Worm (Caenorhabditis elegans) whole organism, L2 larva: ENCODE measurements around the gene R05H5.4.

Experiments
- R02D3.7 ChIP-seq: fragments of 150-350 bp; optimal IDR thresholded peaks from 2 replicates; lab custom pipeline; 2014; ENCODE audit warnings: missing biosample characterization, missing genetic modification characterization
- ZK546.5 ChIP-seq: sonication (generic microtip); optimal IDR thresholded peaks from 2 replicates; lab custom pipeline; 2017; ENCODE audit warnings: missing biosample characterization, missing genetic modification characterization
- aly-2 ChIP-seq: fragments of 150-350 bp; optimal IDR thresholded peaks from 2 replicates; lab custom pipeline; 2014; ENCODE audit warnings: missing biosample characterization, missing genetic modification characterization
- ceh-16 ChIP-seq: fragments of 150-350 bp; optimal IDR thresholded peaks from 2 replicates; lab custom pipeline; 2014; ENCODE audit warnings: missing biosample characterization, missing genetic modification characterization
- elt-1 ChIP-seq: fragments of 150-350 bp; optimal IDR thresholded peaks from 2 replicates; lab custom pipeline; 2014; ENCODE audit warnings: missing biosample characterization, missing genetic modification characterization
- lin-13 ChIP-seq: fragments of 150-350 bp; optimal IDR thresholded peaks from 2 replicates; lab custom pipeline; 2014; ENCODE audit warnings: missing biosample characterization, missing genetic modification reagents, missing genetic modification characterization
- mab-5 ChIP-seq: fragments of 150-350 bp; optimal IDR thresholded peaks from 2 replicates; lab custom pipeline; 2014; ENCODE audit warnings: missing biosample characterization, missing genetic modification characterization
- mbf-1 ChIP-seq: sonication (generic microtip); optimal IDR thresholded peaks from 2 replicates; lab custom pipeline; 2017; ENCODE audit warnings: missing biosample characterization, missing genetic modification characterization
- nhr-237 ChIP-seq: fragments of 150-350 bp; optimal IDR thresholded peaks from 2 replicates; lab custom pipeline; 2014; ENCODE audit warnings: missing biosample characterization, missing genetic modification characterization
- nhr-77 ChIP-seq: fragments of 150-350 bp; optimal IDR thresholded peaks from 2 replicates; lab custom pipeline; 2014; ENCODE audit warnings: missing biosample characterization, missing genetic modification characterization
- sem-4 ChIP-seq: fragments of 150-350 bp; optimal IDR thresholded peaks from 2 replicates; lab custom pipeline; 2014; ENCODE audit warnings: missing biosample characterization, missing genetic modification reagents, missing genetic modification characterization
- unc-62 ChIP-seq: fragments of 150-350 bp; optimal IDR thresholded peaks from 2 replicates; lab custom pipeline; 2014; ENCODE audit warnings: missing biosample characterization, missing genetic modification reagents, missing genetic modification characterization
- ztf-11 ChIP-seq: sonication (generic microtip); optimal IDR thresholded peaks from 2 replicates; lab custom pipeline; 2017; ENCODE audit warnings: missing biosample characterization, missing genetic modification characterization

DNA sequence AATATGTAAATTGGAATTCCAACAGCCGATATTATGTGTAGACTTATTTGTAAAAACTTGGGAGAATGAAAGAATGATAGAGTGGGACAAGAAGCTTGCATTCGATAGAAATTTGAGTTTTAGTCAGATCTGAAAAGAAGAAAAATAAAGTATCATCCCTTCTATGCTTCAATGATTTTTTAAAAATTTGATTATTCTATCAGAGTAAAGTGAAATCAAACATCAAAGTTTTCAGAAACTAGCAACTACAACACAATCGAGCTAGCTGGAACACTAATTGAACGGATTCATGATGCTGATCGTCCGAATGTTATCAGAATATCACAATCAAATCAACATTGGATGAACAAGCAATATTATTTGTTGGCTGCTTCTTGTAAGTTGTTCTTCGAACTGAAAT is 27.2 kb upstream of the R05H5.4 start, which contains the start of gene srh-135:
- TF ChIP-seq mbf-1 (tag; lab: Kevin White, UChicago), result no peak
- no peak for TF ChIP-seq R02D3.7
- TF ChIP-seq ceh-16, result no peak
- TF ChIP-seq aly-2 (tag; lab: Kevin White, UChicago), result no peak
- no peak for TF ChIP-seq elt-1 (tag; lab: Kevin White, UChicago)
- TF ChIP-seq sem-4 (tag; lab: Kevin White, UChicago), result no peak
- no peak for TF ChIP-seq unc-62 (GFP tag; lab: Kevin White, UChicago)
- TF ChIP-seq ZK546.5 (tag; lab: Kevin White, UChicago), result no peak
- no peak for TF ChIP-seq nhr-77 (tag; lab: Kevin White, UChicago)
- no peak for TF ChIP-seq lin-13 (GFP tag; lab: Kevin White, UChicago)
- no peak for TF ChIP-seq mab-5 (tag; lab: Kevin White, UChicago)
- no peak for TF ChIP-seq ztf-11
- TF ChIP-seq nhr-237 (tag; lab: Kevin White, UChicago), result no peak
